Worm (Caenorhabditis elegans) whole organism, L4 larva: ENCODE data around the gene clec-121.

Source experiments
- F49E8.2 ChIP-seq: sonication (generic microtip); optimal IDR thresholded peaks from 2 replicates; lab custom pipeline; 2016; ENCODE audit warnings: missing compliant biosample characterization, mild to moderate bottlenecking, missing genetic modification characterization, borderline replicate concordance
- aha-1 ChIP-seq: fragments of 150-350 bp; peaks from one replicate; lab custom pipeline; 2014; ENCODE audit warnings: missing biosample characterization, missing genetic modification characterization
- ama-1 ChIP-seq: fragments of 150-350 bp; optimal IDR thresholded peaks from 2 replicates; lab custom pipeline; 2014; ENCODE audit warnings: inconsistent platforms, mixed read lengths
- ceh-28 ChIP-seq: fragments of 150-350 bp; optimal IDR thresholded peaks from 2 replicates; lab custom pipeline; 2014; ENCODE audit warnings: missing biosample characterization, missing genetic modification reagents, missing genetic modification characterization
- dve-1 ChIP-seq: sonication (generic microtip); optimal IDR thresholded peaks from 2 replicates; lab custom pipeline; 2017; ENCODE audit warnings: antibody characterized with exemption, mild to moderate bottlenecking, missing genetic modification characterization, missing compliant biosample characterization; ENCODE audit not compliant: insufficient read depth
- fkh-10 ChIP-seq: fragments of 150-350 bp; optimal IDR thresholded peaks from 2 replicates; lab custom pipeline; 2014; ENCODE audit warnings: missing biosample characterization, missing genetic modification reagents, missing genetic modification characterization
- fos-1 ChIP-seq: fragments of 150-350 bp; optimal IDR thresholded peaks from 2 replicates; lab custom pipeline; 2014; ENCODE audit warnings: missing biosample characterization, missing genetic modification characterization
- lir-3 ChIP-seq: sonication (generic microtip); optimal IDR thresholded peaks from 2 replicates; lab custom pipeline; 2016; ENCODE audit warnings: mild to moderate bottlenecking, missing genetic modification characterization, missing compliant biosample characterization
- mdl-1 ChIP-seq, 2 experiments: fragments of 150-350 bp in 1 of 2; sonication (generic microtip) in 1 of 2; optimal IDR thresholded peaks; 2 replicates each; lab custom pipeline; 2014 to 2017; ENCODE audit warnings: missing biosample characterization in 2 of 2, missing genetic modification characterization in 2 of 2
- nhr-25 ChIP-seq: sonication (generic microtip); optimal IDR thresholded peaks from 2 replicates; lab custom pipeline; 2017; ENCODE audit warnings: missing genetic modification characterization, mild to moderate bottlenecking, missing compliant biosample characterization, antibody characterized with exemption, moderate library complexity, borderline replicate concordance; ENCODE audit not compliant: insufficient read depth
- snpc-4 ChIP-seq: fragments of 150-350 bp; optimal IDR thresholded peaks from 2 replicates; lab custom pipeline; 2014; ENCODE audit warnings: missing biosample characterization, missing genetic modification characterization
- unc-39 ChIP-seq: sonication (generic microtip); optimal IDR thresholded peaks from 2 replicates; lab custom pipeline; 2017; ENCODE audit warnings: missing biosample characterization, missing genetic modification characterization
- ztf-11 ChIP-seq: fragments of 150-350 bp; optimal IDR thresholded peaks from 2 replicates; lab custom pipeline; 2014; ENCODE audit warnings: missing biosample characterization, missing genetic modification characterization

- TF ChIP-seq fos-1: no peak
- TF ChIP-seq unc-39: no peak
- TF ChIP-seq nhr-25 (tag; lab: Kevin White, UChicago): no peak
- TF ChIP-seq ztf-11: no peak
- no peak for TF ChIP-seq dve-1 (tag; lab: Kevin White, UChicago)
- no peak for TF ChIP-seq fkh-10 (GFP tag; lab: Kevin White, UChicago)
- no peak for TF ChIP-seq mdl-1 (tag; optimal IDR thresholded peaks at IDR 0.05; lab: Kevin White, UChicago)
- TF ChIP-seq aha-1: no peak
- no peak for TF ChIP-seq F49E8.2 (tag; lab: Kevin White, UChicago)
- TF ChIP-seq ceh-28 (tag; lab: Kevin White, UChicago): no peak
- TF ChIP-seq snpc-4: no peak
- no peak for TF ChIP-seq lir-3 (tag; lab: Kevin White, UChicago)
- no peak for TF ChIP-seq ama-1 (lab: Kevin White, UChicago)
These were observed 23.6 kb upstream of the clec-121 start, which contains the start of gene copb-1 for ce11 chrII:3078496-3078895.
